Worm (Caenorhabditis elegans) whole organism, L3 larva: ENCODE measurements around the gene F57C2.5.

Source experiments
- R02D3.7 ChIP-seq: fragments of 150-350 bp; optimal IDR thresholded peaks from 2 replicates; lab custom pipeline; 2014; ENCODE audit warnings: missing biosample characterization, missing genetic modification characterization
- ama-1 ChIP-seq: fragments of 150-350 bp; optimal IDR thresholded peaks from 2 replicates; lab custom pipeline; 2018
- ceh-16 ChIP-seq: sonication (generic microtip); optimal IDR thresholded peaks from 2 replicates; lab custom pipeline; 2017; ENCODE audit warnings: missing biosample characterization, missing genetic modification characterization
- ceh-28 ChIP-seq: fragments of 150-350 bp; optimal IDR thresholded peaks from 2 replicates; lab custom pipeline; 2014; ENCODE audit warnings: missing biosample characterization, missing genetic modification reagents, missing genetic modification characterization
- ceh-82 ChIP-seq: fragments of 150-350 bp; optimal IDR thresholded peaks from 2 replicates; lab custom pipeline; 2014; ENCODE audit warnings: missing biosample characterization, missing genetic modification characterization
- ceh-9 ChIP-seq: sonication (generic microtip); optimal IDR thresholded peaks from 2 replicates; lab custom pipeline; 2018; ENCODE audit warnings: missing biosample characterization, missing genetic modification characterization
- daf-12 ChIP-seq: fragments of 150-350 bp; optimal IDR thresholded peaks from 2 replicates; lab custom pipeline; 2014; ENCODE audit warnings: missing biosample characterization, missing genetic modification reagents, missing genetic modification characterization
- egl-27 ChIP-seq: sonication (generic microtip); optimal IDR thresholded peaks from 4 replicates; lab custom pipeline; 2017; ENCODE audit warnings: missing biosample characterization, missing genetic modification reagents, missing genetic modification characterization
- elt-1 ChIP-seq: fragments of 150-350 bp; optimal IDR thresholded peaks from 2 replicates; lab custom pipeline; 2014; ENCODE audit warnings: missing biosample characterization, missing genetic modification characterization
- elt-2 ChIP-seq: sonication (generic microtip); optimal IDR thresholded peaks from 2 replicates; lab custom pipeline; 2016; ENCODE audit warnings: missing genetic modification reagents, mild to moderate bottlenecking, missing genetic modification characterization, missing compliant biosample characterization
- elt-3 ChIP-seq, 3 experiments: fragments of 150-350 bp in 1 of 3; sonication (generic microtip) in 2 of 3; optimal IDR thresholded peaks; 2 replicates in 2 of 3; 4 replicates in 1 of 3; lab custom pipeline; 2014 to 2017; ENCODE audit warnings: missing biosample characterization in 3 of 3, missing genetic modification characterization in 3 of 3
- eor-1 ChIP-seq, 2 experiments: fragments of 150-350 bp; optimal IDR thresholded peaks; 2 replicates each; lab custom pipeline; 2014 to 2018; ENCODE audit warnings: missing biosample characterization in 2 of 2, missing genetic modification characterization in 2 of 2
- fkh-2 ChIP-seq: fragments of 150-350 bp; optimal IDR thresholded peaks from 2 replicates; lab custom pipeline; 2014; ENCODE audit warnings: missing biosample characterization, missing genetic modification reagents, missing genetic modification characterization
- fos-1 ChIP-seq: fragments of 150-350 bp; optimal IDR thresholded peaks from 2 replicates; lab custom pipeline; 2014; ENCODE audit warnings: missing biosample characterization, missing genetic modification characterization
- hmg-11 ChIP-seq: sonication (generic microtip); optimal IDR thresholded peaks from 2 replicates; lab custom pipeline; 2016; ENCODE audit warnings: missing genetic modification characterization, missing compliant biosample characterization
- jun-1 ChIP-seq: fragments of 150-350 bp; optimal IDR thresholded peaks from 2 replicates; lab custom pipeline; 2014; ENCODE audit warnings: missing biosample characterization, missing genetic modification reagents, missing genetic modification characterization
- lin-15B ChIP-seq: fragments of 150-350 bp; optimal IDR thresholded peaks from 2 replicates; lab custom pipeline; 2014; ENCODE audit warnings: missing biosample characterization, missing genetic modification characterization
- lin-39 ChIP-seq: fragments of 150-350 bp; optimal IDR thresholded peaks from 2 replicates; lab custom pipeline; 2018; ENCODE audit warnings: missing biosample characterization, missing genetic modification reagents, missing genetic modification characterization
- lsy-12 ChIP-seq: sonication (generic microtip); optimal IDR thresholded peaks from 2 replicates; lab custom pipeline; 2016; ENCODE audit warnings: mild to moderate bottlenecking, missing genetic modification characterization, missing compliant biosample characterization
- mdl-1 ChIP-seq: fragments of 150-350 bp; optimal IDR thresholded peaks from 2 replicates; lab custom pipeline; 2014; ENCODE audit warnings: missing biosample characterization, missing genetic modification characterization
- mml-1 ChIP-seq: fragments of 150-350 bp; sonication (generic microtip); optimal IDR thresholded peaks from 3 replicates; lab custom pipeline; 2014; ENCODE audit warnings: missing biosample characterization, missing genetic modification characterization
- nfya-1 ChIP-seq: sonication (generic microtip); optimal IDR thresholded peaks from 2 replicates; lab custom pipeline; 2017; ENCODE audit warnings: missing genetic modification characterization, mild to moderate bottlenecking, missing compliant biosample characterization, antibody characterized with exemption, moderate library complexity; ENCODE audit not compliant: insufficient read depth
- nhr-11 ChIP-seq: fragments of 150-350 bp; optimal IDR thresholded peaks from 2 replicates; lab custom pipeline; 2014; ENCODE audit warnings: missing biosample characterization, missing genetic modification characterization
- nhr-23 ChIP-seq: fragments of 150-350 bp; optimal IDR thresholded peaks from 2 replicates; lab custom pipeline; 2014; ENCODE audit warnings: missing biosample characterization, missing genetic modification reagents, missing genetic modification characterization
- nhr-237 ChIP-seq: fragments of 150-350 bp; optimal IDR thresholded peaks from 2 replicates; lab custom pipeline; 2014; ENCODE audit warnings: missing biosample characterization, missing genetic modification characterization
- nhr-25 ChIP-seq: sonication (generic microtip); optimal IDR thresholded peaks from 2 replicates; lab custom pipeline; 2017; ENCODE audit warnings: missing biosample characterization, missing genetic modification characterization
- nhr-28 ChIP-seq: fragments of 150-350 bp; optimal IDR thresholded peaks from 2 replicates; lab custom pipeline; 2014; ENCODE audit warnings: missing biosample characterization, missing genetic modification characterization
- nhr-43 ChIP-seq: sonication (generic microtip); optimal IDR thresholded peaks from 2 replicates; lab custom pipeline; 2016; ENCODE audit warnings: mild to moderate bottlenecking, missing genetic modification characterization, missing compliant biosample characterization; ENCODE audit not compliant: poor library complexity, severe bottlenecking
- nhr-67 ChIP-seq: fragments of 150-350 bp; optimal IDR thresholded peaks from 2 replicates; lab custom pipeline; 2014; ENCODE audit warnings: missing biosample characterization, missing genetic modification characterization
- nhr-77 ChIP-seq: fragments of 150-350 bp; optimal IDR thresholded peaks from 2 replicates; lab custom pipeline; 2014; ENCODE audit warnings: missing biosample characterization, missing genetic modification characterization
- pha-4 ChIP-seq: fragments of 150-350 bp; optimal IDR thresholded peaks from 2 replicates; lab custom pipeline; 2014; ENCODE audit warnings: missing biosample characterization, missing genetic modification reagents, missing genetic modification characterization
- pqm-1 ChIP-seq: fragments of 150-350 bp; optimal IDR thresholded peaks from 2 replicates; lab custom pipeline; 2017; ENCODE audit warnings: missing biosample characterization, missing genetic modification characterization, inconsistent platforms
- sea-2 ChIP-seq: fragments of 150-350 bp; sonication (generic microtip); optimal IDR thresholded peaks from 4 replicates; lab custom pipeline; 2014; ENCODE audit warnings: missing biosample characterization, missing genetic modification reagents, missing genetic modification characterization
- skn-1 ChIP-seq: fragments of 150-350 bp; optimal IDR thresholded peaks from 2 replicates; lab custom pipeline; 2014; ENCODE audit warnings: missing biosample characterization, missing genetic modification characterization
- snpc-4 ChIP-seq: fragments of 150-350 bp; optimal IDR thresholded peaks from 2 replicates; lab custom pipeline; 2014; ENCODE audit warnings: missing biosample characterization, missing genetic modification characterization
- tbx-2 ChIP-seq: sonication (generic microtip); optimal IDR thresholded peaks from 2 replicates; lab custom pipeline; 2016; ENCODE audit warnings: mild to moderate bottlenecking, missing genetic modification characterization, missing compliant biosample characterization
- unc-39 ChIP-seq: sonication (generic microtip); optimal IDR thresholded peaks from 4 replicates; lab custom pipeline; 2017; ENCODE audit warnings: missing biosample characterization, missing genetic modification characterization
- unc-62 ChIP-seq: fragments of 150-350 bp; sonication (generic microtip); optimal IDR thresholded peaks from 4 replicates; lab custom pipeline; 2014; ENCODE audit warnings: missing biosample characterization, missing genetic modification reagents, missing genetic modification characterization
- ztf-11 ChIP-seq: fragments of 150-350 bp; optimal IDR thresholded peaks from 2 replicates; lab custom pipeline; 2014; ENCODE audit warnings: missing biosample characterization, missing genetic modification characterization

Gene F57C2.5

ce11 chrII:14497848-14498247 is 30.2 kb downstream of the F57C2.5 start, which contains the start of gene dhs-8:
dhs-8 (plus strand) TSS chrII:14498026.
- TF ChIP-seq nhr-43 (tag; lab: Kevin White, UChicago) (peak; percentile 15), egl-27 (tag; lab: Kevin White, UChicago) (no peak)
- TF ChIP-seq, all 47 proteins: peak for 1

ce11 chrII:14496809-14497208 is 31.2 kb downstream of the F57C2.5 start:
- no peak for TF ChIP-seq daf-12 (tag; lab: Kevin White, UChicago)
- peak; percentile 66 for TF ChIP-seq ama-1 (lab: Kevin White, UChicago)
- TF ChIP-seq nhr-237 (tag; lab: Kevin White, UChicago) = no peak
- no peak for TF ChIP-seq sea-2 (GFP tag; lab: Kevin White, UChicago)
- no peak for TF ChIP-seq fkh-2 (tag; lab: Kevin White, UChicago)
- peak; percentile 44 for TF ChIP-seq R02D3.7 (tag; lab: Kevin White, UChicago)
- no peak for TF ChIP-seq nhr-28 (tag; lab: Kevin White, UChicago)
- peak; percentile 34 for TF ChIP-seq ztf-11 (tag; lab: Kevin White, UChicago)
- peak; percentile 17 for TF ChIP-seq elt-1 (tag; lab: Kevin White, UChicago)
- no peak for TF ChIP-seq unc-39 (tag; lab: Kevin White, UChicago)
- TF ChIP-seq nhr-11 = no peak
- TF ChIP-seq hmg-11 (tag; lab: Kevin White, UChicago) = peak; percentile 88
- TF ChIP-seq snpc-4 (tag; lab: Kevin White, UChicago) = peak; percentile 84
- TF ChIP-seq skn-1 (tag; lab: Kevin White, UChicago) = peak; percentile 86
- peak; percentile 64 for TF ChIP-seq nhr-23
- peak; percentile 56 for TF ChIP-seq jun-1 (tag; lab: Kevin White, UChicago)
- peak; percentile 77 for TF ChIP-seq egl-27 (tag; lab: Kevin White, UChicago)
- TF ChIP-seq elt-2 (tag; lab: Kevin White, UChicago) = peak; percentile 64
- TF ChIP-seq nhr-43 (tag; lab: Kevin White, UChicago) = peak; percentile 90
- TF ChIP-seq lin-39 (tag; lab: Kevin White, UChicago) = peak; percentile 88
- TF ChIP-seq elt-3 (tag; optimal IDR thresholded peaks at IDR 0.05; lab: Kevin White, UChicago) = peak in 1 of 3 experiments; percentile 55
- TF ChIP-seq pha-4 = peak; percentile 87
- peak; percentile 84 for TF ChIP-seq nhr-77
- peak; percentile 83 for TF ChIP-seq lsy-12 (tag; lab: Kevin White, UChicago)
- peak; percentile 9 for TF ChIP-seq ceh-28 (tag; lab: Kevin White, UChicago)
- no peak for TF ChIP-seq eor-1 (tag; optimal IDR thresholded peaks at IDR 0.05; lab: Kevin White, UChicago)
- TF ChIP-seq unc-62 = peak; percentile 44
- peak; percentile 76 for TF ChIP-seq tbx-2 (tag; lab: Kevin White, UChicago)
- TF ChIP-seq nhr-67 (tag; lab: Kevin White, UChicago) = no peak
- TF ChIP-seq mml-1 = no peak
- TF ChIP-seq fos-1 (tag; lab: Kevin White, UChicago) = peak; percentile 23
- TF ChIP-seq pqm-1 = peak; percentile 46
- TF ChIP-seq nfya-1 = peak; percentile 72
- no peak for TF ChIP-seq ceh-82 (tag; lab: Kevin White, UChicago)
- TF ChIP-seq nhr-25 = peak; percentile 88
- no peak for TF ChIP-seq ceh-9
- no peak for TF ChIP-seq ceh-16 (tag; lab: Kevin White, UChicago)
- peak; percentile 9 for TF ChIP-seq lin-15B

- TF ChIP-seq unc-62 = no peak
- TF ChIP-seq fos-1 (tag; lab: Kevin White, UChicago) = no peak
- no peak for TF ChIP-seq skn-1 (tag; lab: Kevin White, UChicago)
- TF ChIP-seq nhr-43 (tag; lab: Kevin White, UChicago) = peak; percentile 77
- peak; percentile 79 for TF ChIP-seq pqm-1
- TF ChIP-seq tbx-2 (tag; lab: Kevin White, UChicago) = no peak
- peak; percentile 31 for TF ChIP-seq elt-2 (tag; lab: Kevin White, UChicago)
- TF ChIP-seq sea-2 (GFP tag; lab: Kevin White, UChicago) = no peak
- no peak for TF ChIP-seq mdl-1 (tag; lab: Kevin White, UChicago)
- TF ChIP-seq lsy-12 (tag; lab: Kevin White, UChicago) = no peak
- TF ChIP-seq unc-39 (tag; lab: Kevin White, UChicago) = no peak
- no peak for TF ChIP-seq elt-3 (tag; optimal IDR thresholded peaks at IDR 0.05; lab: Kevin White, UChicago)
Observed at ce11 chrII:14495341-14495740, 32.7 kb downstream of the F57C2.5 start.
